Worm (Caenorhabditis elegans) whole organism, late embryonic: ENCODE results near the gene Y49E10.10.

ENCODE experiments used
- F13H6.1 ChIP-seq: sonication (generic microtip); optimal IDR thresholded peaks from 2 replicates; lab custom pipeline; 2016; ENCODE audit warnings: missing genetic modification characterization, missing compliant biosample characterization
- Y22D7AL.16 ChIP-seq: sonication (generic microtip); optimal IDR thresholded peaks from 2 replicates; lab custom pipeline; 2016; ENCODE audit warnings: missing genetic modification characterization, missing compliant biosample characterization
- ama-1 ChIP-seq: fragments of 150-350 bp; optimal IDR thresholded peaks from 2 replicates; lab custom pipeline; 2014
- ceh-31 ChIP-seq: sonication (generic microtip); optimal IDR thresholded peaks from 2 replicates; lab custom pipeline; 2016; ENCODE audit warnings: missing genetic modification characterization, missing compliant biosample characterization
- ceh-48 ChIP-seq: sonication (generic microtip); optimal IDR thresholded peaks from 2 replicates; lab custom pipeline; 2016; ENCODE audit warnings: missing genetic modification characterization, inconsistent platforms, missing compliant biosample characterization
- dmd-4 ChIP-seq: sonication (generic microtip); optimal IDR thresholded peaks from 2 replicates; lab custom pipeline; 2016; ENCODE audit warnings: borderline replicate concordance, missing genetic modification characterization, missing compliant biosample characterization
- dve-1 ChIP-seq: sonication (generic microtip); optimal IDR thresholded peaks from 2 replicates; lab custom pipeline; 2017; ENCODE audit warnings: antibody characterized with exemption, mild to moderate bottlenecking, missing genetic modification characterization, missing compliant biosample characterization
- elt-2 ChIP-seq: sonication (generic microtip); optimal IDR thresholded peaks from 2 replicates; lab custom pipeline; 2016; ENCODE audit warnings: missing genetic modification reagents, missing genetic modification characterization, missing compliant biosample characterization
- hlh-8 ChIP-seq: sonication (generic microtip); optimal IDR thresholded peaks from 2 replicates; lab custom pipeline; 2016; ENCODE audit warnings: missing genotype, missing genetic modification characterization, missing compliant biosample characterization
- madf-2 ChIP-seq: sonication (generic microtip); optimal IDR thresholded peaks from 2 replicates; lab custom pipeline; 2017; ENCODE audit warnings: missing genetic modification characterization, missing compliant biosample characterization
- nhr-11 ChIP-seq: fragments of 150-350 bp; optimal IDR thresholded peaks from 2 replicates; lab custom pipeline; 2014; ENCODE audit warnings: missing biosample characterization, missing genetic modification characterization
- pha-2 ChIP-seq: sonication (generic microtip); optimal IDR thresholded peaks from 2 replicates; lab custom pipeline; 2017; ENCODE audit warnings: mild to moderate bottlenecking, missing genetic modification characterization, missing compliant biosample characterization
- pha-4 ChIP-seq: fragments of 150-350 bp; optimal IDR thresholded peaks from 2 replicates; lab custom pipeline; 2018; ENCODE audit warnings: missing biosample characterization, missing genetic modification reagents, missing genetic modification characterization
- tbx-2 ChIP-seq: sonication (generic microtip); optimal IDR thresholded peaks from 2 replicates; lab custom pipeline; 2016; ENCODE audit warnings: missing genetic modification characterization, missing compliant biosample characterization

DNA sequence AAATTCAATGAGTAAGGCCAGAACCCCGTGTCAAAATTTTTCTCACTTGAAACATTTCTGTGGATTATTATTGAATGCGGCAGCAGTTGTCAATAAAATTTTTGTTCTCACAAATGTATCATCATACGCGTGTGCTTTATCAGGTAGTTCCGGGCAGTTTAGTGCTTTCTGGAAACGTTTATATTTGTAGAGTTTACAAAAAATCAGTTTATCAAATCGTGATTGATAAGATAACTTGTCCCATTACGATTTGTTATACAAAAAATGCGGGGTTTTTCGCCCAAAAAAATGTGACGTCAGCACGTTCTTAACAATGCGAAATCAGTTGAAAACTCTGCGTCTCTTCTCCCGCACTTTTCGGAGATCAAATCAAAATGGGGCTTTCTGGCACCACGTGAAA lies 50.0 kb downstream of the Y49E10.10 start:
- TF ChIP-seq pha-4 (tag; lab: Kevin White, UChicago) (no peak), ama-1 (no peak), madf-2 (tag; lab: Kevin White, UChicago) (no peak), hlh-8 (tag; lab: Kevin White, UChicago) (no peak), dmd-4 (no peak), dve-1 (tag; lab: Kevin White, UChicago) (no peak), nhr-11 (tag; lab: Kevin White, UChicago) (no peak), tbx-2 (tag; lab: Kevin White, UChicago) (no peak), F13H6.1 (tag; lab: Kevin White, UChicago) (no peak), ceh-31 (tag; lab: Kevin White, UChicago) (no peak), Y22D7AL.16 (no peak), pha-2 (tag; lab: Kevin White, UChicago) (no peak), elt-2 (no peak), ceh-48 (tag; lab: Kevin White, UChicago) (no peak)
